Worm (Caenorhabditis elegans) whole organism, mixed stage, embryonic: ENCODE data around the gene tbc-11.
A peak's percentile ranks its signal among the peaks of the same experiment; 100 is the strongest.

Source experiments
- blmp-1 ChIP-seq: fragments of 150-350 bp; optimal IDR thresholded peaks from 2 replicates; lab custom pipeline; 2014; ENCODE audit warnings: missing biosample characterization, missing genetic modification characterization
- ceh-83 ChIP-seq: fragments of 200-800 bp; sonication (Bioruptor generic); optimal IDR thresholded peaks from 2 replicates; lab custom pipeline; 2018; ENCODE audit warnings: mild to moderate bottlenecking, missing genetic modification characterization, missing compliant biosample characterization
- ces-1 ChIP-seq: fragments of 150-350 bp; optimal IDR thresholded peaks from 2 replicates; lab custom pipeline; 2014; ENCODE audit warnings: missing biosample characterization, missing genetic modification reagents, missing genetic modification characterization
- lin-32 ChIP-seq: fragments of 200-800 bp; sonication (Bioruptor generic); optimal IDR thresholded peaks from 2 replicates; lab custom pipeline; 2018; ENCODE audit warnings: mild to moderate bottlenecking, missing genetic modification characterization, missing compliant biosample characterization
- lsy-2 ChIP-seq: fragments of 150-350 bp; optimal IDR thresholded peaks from 2 replicates; lab custom pipeline; 2014; ENCODE audit warnings: missing biosample characterization, missing genetic modification characterization
- nhr-237 ChIP-seq: fragments of 150-350 bp; optimal IDR thresholded peaks from 2 replicates; lab custom pipeline; 2014; ENCODE audit warnings: missing biosample characterization, missing genetic modification characterization
- nhr-28 ChIP-seq: fragments of 150-350 bp; optimal IDR thresholded peaks from 2 replicates; lab custom pipeline; 2014; ENCODE audit warnings: missing biosample characterization, missing genetic modification characterization
- nhr-76 ChIP-seq: sonication (generic microtip); optimal IDR thresholded peaks from 2 replicates; lab custom pipeline; 2017; ENCODE audit warnings: missing biosample characterization, missing genetic modification characterization
- pha-4 ChIP-seq: fragments of 150-350 bp; optimal IDR thresholded peaks from 2 replicates; lab custom pipeline; 2018; ENCODE audit warnings: missing biosample characterization, missing genetic modification reagents, missing genetic modification characterization
- sem-2 ChIP-seq: fragments of 200-800 bp; sonication (Bioruptor generic); optimal IDR thresholded peaks from 2 replicates; lab custom pipeline; 2018; ENCODE audit warnings: mild to moderate bottlenecking, missing genetic modification characterization, missing compliant biosample characterization
- snpc-4 ChIP-seq: fragments of 150-350 bp; optimal IDR thresholded peaks from 2 replicates; lab custom pipeline; 2014; ENCODE audit warnings: missing biosample characterization, missing genetic modification characterization
- sptf-1 ChIP-seq: sonication (generic microtip); optimal IDR thresholded peaks from 2 replicates; lab custom pipeline; 2017; ENCODE audit warnings: mild to moderate bottlenecking, missing genetic modification characterization, moderate library complexity, missing compliant biosample characterization
- ztf-11 ChIP-seq: fragments of 150-350 bp; optimal IDR thresholded peaks from 2 replicates; lab custom pipeline; 2014; ENCODE audit warnings: missing biosample characterization, missing genetic modification characterization

ce11 chrX:954499-955061 lies 29.8 kb downstream of the tbc-11 start, which contains the start of gene apm-3:
- TF ChIP-seq lsy-2 (tag; lab: Kevin White, UChicago) (peak; percentile 6), snpc-4 (no peak), pha-4 (tag; lab: Kevin White, UChicago) (no peak), nhr-76 (no peak), nhr-28 (no peak), sptf-1 (tag; lab: Kevin White, UChicago) (no peak), ztf-11 (tag; lab: Kevin White, UChicago) (no peak), sem-2 (no peak), nhr-237 (no peak), ceh-83 (GFP tag; lab: Kevin White, UChicago) (no peak), blmp-1 (tag; lab: Kevin White, UChicago) (no peak), lin-32 (GFP tag; lab: Kevin White, UChicago) (no peak), ces-1 (GFP tag; lab: Kevin White, UChicago) (peak; percentile 82)
